Worm (Caenorhabditis elegans): ENCODE results near the gene mks-3.

Gene mks-3

ce11 chrII:7598702-7599314 lies 15.4 kb upstream of the mks-3 start, which contains the start of gene pgam-5 (continued):
- TF ChIP-seq T07F8.4 (tag; optimal IDR thresholded peaks at IDR 0.05) = no peak
- no peak for TF ChIP-seq sptf-2 (GFP tag; optimal IDR thresholded peaks at IDR 0.05)
- no peak for TF ChIP-seq mel-28 (tag; optimal IDR thresholded peaks at IDR 0.05; ENCODE audit: borderline replicate concordance)
- no peak for TF ChIP-seq repo-1 (tag; optimal IDR thresholded peaks at IDR 0.05)
- no peak for TF ChIP-seq cebp-1 (GFP tag; IDR thresholded peaks at IDR 0.05)
- TF ChIP-seq cebp-1 (tag; optimal IDR thresholded peaks at IDR 0.05) = no peak
- TF ChIP-seq lin-40 (tag; optimal IDR thresholded peaks at IDR 0.05) = no peak
- no peak for TF ChIP-seq F57A8.1 (GFP tag; optimal IDR thresholded peaks at IDR 0.05)
- TF ChIP-seq atf-7 (tag; optimal IDR thresholded peaks at IDR 0.05) = no peak
- no peak for TF ChIP-seq pbrm-1 (GFP tag; IDR thresholded peaks at IDR 0.05)
- no peak for TF ChIP-seq attf-5 (GFP tag; optimal IDR thresholded peaks at IDR 0.05)
- no peak for TF ChIP-seq ceh-40 (GFP tag; IDR thresholded peaks at IDR 0.05)
- no peak for TF ChIP-seq ztf-3 (GFP tag; optimal IDR thresholded peaks at IDR 0.05)
- no peak for TF ChIP-seq B0261.1 (tag; optimal IDR thresholded peaks at IDR 0.05)
- 0 out of 2 replicates have a peak, but pooled peaks have one; percentile 30 for TF ChIP-seq aptf-2 (GFP tag; conservative IDR thresholded peaks at IDR 0.05)
- TF ChIP-seq rpc-1 (optimal IDR thresholded peaks at IDR 0.05) = no peak
- TF ChIP-seq rpc-1 (tag; optimal IDR thresholded peaks at IDR 0.05) = no peak
- peak; percentile 93 for TF ChIP-seq madf-6 (GFP tag; IDR thresholded peaks at IDR 0.05)
- peak; percentile 49; the same call in 1 of the 2 replicates for TF ChIP-seq F33H1.4 (GFP tag; IDR thresholded peaks at IDR 0.05)
- TF ChIP-seq nfya-1 (tag; optimal IDR thresholded peaks at IDR 0.05; ENCODE audit: borderline replicate concordance, insufficient read depth) = no peak
- no peak for TF ChIP-seq F22D6.2 (tag; optimal IDR thresholded peaks at IDR 0.05)
- no peak for TF ChIP-seq dpff-1 (tag; optimal IDR thresholded peaks at IDR 0.05)
- TF ChIP-seq lin-35 (GFP tag; optimal IDR thresholded peaks at IDR 0.05) = no peak
- no peak for TF ChIP-seq zfh-2 (GFP tag; conservative IDR thresholded peaks at IDR 0.05)
- peak; percentile 64 for TF ChIP-seq snpc-3.4 (tag; optimal IDR thresholded peaks at IDR 0.05)
- TF ChIP-seq ceh-58 (GFP tag; IDR thresholded peaks at IDR 0.05) = no peak
- TF ChIP-seq aptf-3 (GFP tag; IDR thresholded peaks at IDR 0.05) = no peak
- peak; percentile 41 for TF ChIP-seq snpc-1.1 (tag; optimal IDR thresholded peaks at IDR 0.05; ENCODE audit: insufficient read depth)
- no peak for TF ChIP-seq ets-4 (GFP tag; optimal IDR thresholded peaks at IDR 0.05)
- no peak for TF ChIP-seq mes-4 (tag; optimal IDR thresholded peaks at IDR 0.05)
- no peak for TF ChIP-seq tlf-1 (GFP tag; optimal IDR thresholded peaks at IDR 0.05)
- TF ChIP-seq F52B5.7 (tag; optimal IDR thresholded peaks at IDR 0.05) = no peak
- peak; percentile 72 for TF ChIP-seq lin-54 (GFP tag; optimal IDR thresholded peaks at IDR 0.05)
- TF ChIP-seq nhr-27 (tag; optimal IDR thresholded peaks at IDR 0.05) = no peak
- no peak for TF ChIP-seq Y95B8A.8 (GFP tag; IDR thresholded peaks at IDR 0.05)
- TF ChIP-seq lsl-1 (GFP tag; optimal IDR thresholded peaks at IDR 0.05) = peak; percentile 58
- peak; percentile 37; the same call in 1 of the 2 replicates for TF ChIP-seq hmg-1.2 (GFP tag; IDR thresholded peaks at IDR 0.05)
- no peak for TF ChIP-seq let-607 (tag; optimal IDR thresholded peaks at IDR 0.05)
- TF ChIP-seq sdz-38 (tag; optimal IDR thresholded peaks at IDR 0.05) = no peak
- no peak for TF ChIP-seq F10E7.11 (tag; optimal IDR thresholded peaks at IDR 0.05)
- no peak for TF ChIP-seq Y53F4B.3 (GFP tag; IDR thresholded peaks at IDR 0.05)
- TF ChIP-seq K11D2.4 (GFP tag; IDR thresholded peaks at IDR 0.05) = no peak
- peak; percentile 24; the same call in 1 of the 2 replicates for TF ChIP-seq D2030.7 (GFP tag; IDR thresholded peaks at IDR 0.05)
- TF ChIP-seq attf-6 (GFP tag; IDR thresholded peaks at IDR 0.05) = no peak
- TF ChIP-seq nfya-2 (GFP tag; IDR thresholded peaks at IDR 0.05) = no peak
- TF ChIP-seq nhr-90 (tag; optimal IDR thresholded peaks at IDR 0.05) = no peak
- TF ChIP-seq lsy-27 (tag; optimal IDR thresholded peaks at IDR 0.05; ENCODE audit: borderline replicate concordance, insufficient read depth) = no peak
- peak; percentile 29 for TF ChIP-seq snpc-1.3 (tag; optimal IDR thresholded peaks at IDR 0.05; ENCODE audit: insufficient read depth)
